Worm (Caenorhabditis elegans) whole organism, L1 larva: ENCODE data around the gene adbp-1.

Experiments
- irx-1 ChIP-seq: sonication (generic microtip); optimal IDR thresholded peaks from 2 replicates; lab custom pipeline; 2016; ENCODE audit warnings: missing genetic modification characterization, missing compliant biosample characterization
- nhr-71 ChIP-seq: sonication (generic microtip); optimal IDR thresholded peaks from 2 replicates; lab custom pipeline; 2016; ENCODE audit warnings: mild to moderate bottlenecking, missing genetic modification characterization, moderate library complexity, missing compliant biosample characterization
- nhr-77 ChIP-seq: fragments of 150-350 bp; optimal IDR thresholded peaks from 2 replicates; lab custom pipeline; 2014; ENCODE audit warnings: missing biosample characterization, missing genetic modification characterization

Gene adbp-1

DNA sequence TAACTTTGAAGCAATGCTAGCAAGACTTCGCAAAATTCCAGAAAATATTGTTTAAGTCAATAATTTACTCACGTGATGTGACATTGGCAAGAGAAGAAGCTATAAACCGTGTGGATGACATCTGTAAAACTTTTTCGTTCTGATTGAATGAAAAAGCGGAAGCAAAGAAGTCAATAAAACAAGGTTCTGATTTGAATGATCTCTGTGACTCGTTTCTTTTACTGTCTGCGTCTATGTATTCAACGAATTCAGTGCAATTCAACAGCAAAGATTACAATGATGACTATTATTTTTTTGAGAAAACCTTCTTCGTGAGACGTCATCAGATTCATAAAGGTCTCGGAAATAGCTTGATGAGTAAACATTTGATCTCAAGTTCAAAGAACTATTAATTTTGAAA lies 48.9 kb downstream of the adbp-1 start, which contains the start of gene hacl-1 (continued):
- TF ChIP-seq nhr-77 (no peak), irx-1 (tag; lab: Kevin White, UChicago) (no peak), nhr-71 (peak; percentile 74)
